Worm (Caenorhabditis elegans): Measurements from ENCODE around the gene ttr-26.

ce11 chrV:18578306-18578705 lies 18.2 kb upstream of the ttr-26 start:
- TF ChIP-seq dao-5 (tag; optimal IDR thresholded peaks at IDR 0.05) = no peak
- TF ChIP-seq W03F9.2 (tag; optimal IDR thresholded peaks at IDR 0.05) = no peak
- TF ChIP-seq him-1 (tag; optimal IDR thresholded peaks at IDR 0.05) = no peak

Data from whole organism, L4/young adult.